Worm (Caenorhabditis elegans): Measurements from ENCODE around the gene sre-44.

- no peak for TF ChIP-seq ccch-3 (GFP tag; optimal IDR thresholded peaks at IDR 0.05)
- TF ChIP-seq hlh-26 (GFP tag; conservative IDR thresholded peaks at IDR 0.05), result no peak
- TF ChIP-seq snpc-4 (GFP tag; optimal IDR thresholded peaks at IDR 0.05), result no peak
- TF ChIP-seq snpc-4 (tag; optimal IDR thresholded peaks at IDR 0.05), result peak in 2 of 4 experiments; percentile 48 to 76
- no peak for TF ChIP-seq F23B12.7 (tag; optimal IDR thresholded peaks at IDR 0.05; ENCODE audit: insufficient read depth)
- no peak for TF ChIP-seq unc-62 (GFP tag; optimal IDR thresholded peaks at IDR 0.05)
- no peak for TF ChIP-seq die-1 (tag; optimal IDR thresholded peaks at IDR 0.05)
- no peak for TF ChIP-seq nhr-90 (tag; optimal IDR thresholded peaks at IDR 0.05)
- no peak for TF ChIP-seq K12H6.12 (tag; optimal IDR thresholded peaks at IDR 0.05)
- TF ChIP-seq lin-54 (GFP tag; optimal IDR thresholded peaks at IDR 0.05), result no peak
Measured at ce11 chrII:13997989-13998388, 48.6 kb downstream of the sre-44 start.

Measured in whole organism, young adult.